Worm (Caenorhabditis elegans) whole organism, L4/young adult: ENCODE measurements around the gene fbxa-71.

Experiments used
- W03F9.2 ChIP-seq: fragments of 150-350 bp; optimal IDR thresholded peaks from 2 replicates; lab custom pipeline; 2014; ENCODE audit warnings: missing biosample characterization, missing genetic modification characterization
- dao-5 ChIP-seq: sonication (generic microtip); optimal IDR thresholded peaks from 2 replicates; lab custom pipeline; 2016; ENCODE audit warnings: missing genotype, missing genetic modification characterization, moderate library complexity, missing compliant biosample characterization
- him-1 ChIP-seq: sonication (generic microtip); optimal IDR thresholded peaks from 2 replicates; lab custom pipeline; 2016; ENCODE audit warnings: missing genotype, missing genetic modification reagents, missing genetic modification characterization, missing compliant biosample characterization

ce11 chrIII:2210601-2211000 is 45.0 kb upstream of the fbxa-71 start:
- no peak for TF ChIP-seq him-1
- no peak for TF ChIP-seq W03F9.2 (tag; lab: Kevin White, UChicago)
- no peak for TF ChIP-seq dao-5 (tag; lab: Kevin White, UChicago)
